Worm (Caenorhabditis elegans) whole organism, L4 larva: ENCODE data around the gene acox-1.5.

ENCODE experiments used
- F44E2.7 ChIP-seq: fragments of 200-800 bp; sonication (Bioruptor generic); IDR thresholded peaks from 2 replicates; pipeline ENCODE4 v2.1.2; 2022; ENCODE audit warnings: missing genetic modification characterization, missing compliant biosample characterization
- ZK546.5 ChIP-seq, 2 experiments: sonication (generic microtip); optimal IDR thresholded peaks; 2 replicates each; lab custom pipeline; 2017; ENCODE audit warnings: missing biosample characterization in 2 of 2, missing genetic modification characterization in 2 of 2
- aly-2 ChIP-seq: sonication (generic microtip); optimal IDR thresholded peaks from 2 replicates; lab custom pipeline; 2018; ENCODE audit warnings: missing biosample characterization, missing genetic modification characterization
- ces-1 ChIP-seq: fragments of 150-350 bp; sonication (generic microtip); optimal IDR thresholded peaks from 4 replicates; lab custom pipeline; 2014; ENCODE audit warnings: missing biosample characterization, missing genetic modification reagents, missing genetic modification characterization
- fkh-10 ChIP-seq: fragments of 150-350 bp; optimal IDR thresholded peaks from 2 replicates; lab custom pipeline; 2014; ENCODE audit warnings: missing biosample characterization, missing genetic modification reagents, missing genetic modification characterization
- lin-13 ChIP-seq: fragments of 150-350 bp; optimal IDR thresholded peaks from 2 replicates; lab custom pipeline; 2014; ENCODE audit warnings: missing biosample characterization, missing genetic modification reagents, missing genetic modification characterization
- lin-15B ChIP-seq: fragments of 150-350 bp; sonication (generic microtip); optimal IDR thresholded peaks from 3 replicates; lab custom pipeline; 2014; ENCODE audit warnings: missing biosample characterization, missing genetic modification characterization
- madf-9 ChIP-seq: fragments of 200-800 bp; sonication (Bioruptor generic); conservative IDR thresholded peaks from 2 replicates; pipeline ENCODE4 v1.3.6; 2022; ENCODE audit warnings: missing genetic modification reagents, missing genetic modification characterization, missing compliant biosample characterization
- nhr-11 ChIP-seq: fragments of 150-350 bp; optimal IDR thresholded peaks from 2 replicates; lab custom pipeline; 2014; ENCODE audit warnings: missing biosample characterization, missing genetic modification characterization
- nhr-28 ChIP-seq: fragments of 150-350 bp; optimal IDR thresholded peaks from 2 replicates; lab custom pipeline; 2014; ENCODE audit warnings: missing biosample characterization, missing genetic modification characterization
- skn-1 ChIP-seq: fragments of 150-350 bp; optimal IDR thresholded peaks from 2 replicates; lab custom pipeline; 2014; ENCODE audit warnings: missing biosample characterization, missing genetic modification characterization

DNA sequence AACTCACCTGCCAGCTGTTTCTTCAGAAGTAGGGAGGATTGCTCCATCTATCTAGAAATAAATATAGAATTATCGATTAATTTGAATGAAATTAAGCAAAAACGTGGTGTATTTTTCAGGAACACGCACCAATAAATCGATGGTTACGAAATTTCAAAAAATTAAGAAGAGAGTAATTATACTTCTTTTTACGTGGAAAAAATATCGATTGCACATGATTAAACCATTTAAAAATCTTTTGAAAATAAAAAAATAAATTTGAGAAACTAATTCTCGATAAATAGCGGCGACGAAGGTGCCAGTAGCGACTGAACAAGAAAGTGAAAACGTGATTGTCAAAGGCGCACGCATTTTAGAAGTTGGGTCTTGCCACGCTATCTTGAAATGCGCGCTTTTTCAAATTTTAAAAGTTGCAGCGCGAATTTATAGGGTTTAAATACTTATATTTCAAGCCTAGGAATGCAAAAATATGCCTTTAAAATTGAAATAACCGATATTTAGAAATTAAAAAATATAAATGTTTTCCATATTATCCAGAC lies 39.2 kb upstream of the acox-1.5 start, which contains the start of gene ubc-7:
- TF ChIP-seq lin-15B (tag; lab: Kevin White, UChicago) (no peak), nhr-11 (tag; lab: Kevin White, UChicago) (peak; percentile 32), madf-9 (no peak), skn-1 (tag; lab: Kevin White, UChicago) (no peak), ces-1 (GFP tag; lab: Kevin White, UChicago) (no peak), aly-2 (tag; lab: Kevin White, UChicago) (no peak), nhr-28 (tag; lab: Kevin White, UChicago) (peak; percentile 24), ZK546.5 (tag; optimal IDR thresholded peaks at IDR 0.05; lab: Kevin White, UChicago) (no peak), lin-13 (GFP tag; lab: Kevin White, UChicago) (peak; percentile 64), fkh-10 (GFP tag; lab: Kevin White, UChicago) (no peak), F44E2.7 (GFP tag; lab: Robert Waterston, UW) (no peak)
